Worm (Caenorhabditis elegans) whole organism, young adult: ENCODE measurements around the gene sup-12.

Source experiments
- B0336.3 ChIP-seq: fragments of 200-800 bp; sonication (Bioruptor generic); IDR thresholded peaks from 2 replicates; pipeline ENCODE4 v1.3.6; 2022; ENCODE audit warnings: missing genetic modification characterization, missing compliant biosample characterization
- C06A6.2 ChIP-seq: fragments of 200-800 bp; sonication (Bioruptor generic); conservative IDR thresholded peaks from 2 replicates; pipeline ENCODE4 v1.3.6; 2022; ENCODE audit warnings: missing genetic modification characterization, missing compliant biosample characterization
- F33H1.4 ChIP-seq: fragments of 200-800 bp; sonication (Bioruptor generic); IDR thresholded peaks from 2 replicates; pipeline ENCODE4 v1.3.6; 2022; ENCODE audit warnings: missing genetic modification reagents, missing genetic modification characterization, missing compliant biosample characterization
- F37B4.10 ChIP-seq: fragments of 200-800 bp; sonication (Bioruptor generic); IDR thresholded peaks from 2 replicates; pipeline ENCODE4 v1.3.6; 2022; ENCODE audit warnings: missing genetic modification characterization, missing compliant biosample characterization
- T26A5.8 ChIP-seq: sonication (generic microtip); optimal IDR thresholded peaks from 2 replicates; lab custom pipeline; 2016; ENCODE audit warnings: missing genetic modification characterization, missing compliant biosample characterization
- Y67H2A.10 ChIP-seq: fragments of 200-800 bp; sonication (Bioruptor generic); conservative IDR thresholded peaks from 2 replicates; pipeline ENCODE4 v1.3.6; 2022; ENCODE audit warnings: missing genetic modification reagents, missing genetic modification characterization, missing compliant biosample characterization
- aptf-2 ChIP-seq: fragments of 200-800 bp; sonication (Bioruptor generic); conservative IDR thresholded peaks from 2 replicates; pipeline ENCODE4 v1.3.6; 2022; ENCODE audit warnings: missing genetic modification reagents, missing genetic modification characterization, missing compliant biosample characterization
- athp-1 ChIP-seq: sonication (generic microtip); optimal IDR thresholded peaks from 2 replicates; lab custom pipeline; 2017; ENCODE audit warnings: mild to moderate bottlenecking, missing genetic modification characterization, missing compliant biosample characterization
- attf-5 ChIP-seq: fragments of 200-800 bp; sonication (Bioruptor generic); optimal IDR thresholded peaks from 2 replicates; lab custom pipeline; 2018; ENCODE audit warnings: mild to moderate bottlenecking, missing genetic modification characterization, missing compliant biosample characterization
- ceh-100 ChIP-seq: fragments of 200-800 bp; sonication (Bioruptor generic); IDR thresholded peaks from 2 replicates; pipeline ENCODE4 v1.3.6; 2022; ENCODE audit warnings: missing genetic modification reagents, missing genetic modification characterization, missing compliant biosample characterization
- dpff-1 ChIP-seq: sonication (generic microtip); optimal IDR thresholded peaks from 2 replicates; lab custom pipeline; 2017; ENCODE audit warnings: mild to moderate bottlenecking, missing genetic modification characterization, missing compliant biosample characterization
- efl-1 ChIP-seq: fragments of 150-350 bp; optimal IDR thresholded peaks from 2 replicates; lab custom pipeline; 2014; ENCODE audit warnings: missing biosample characterization, missing genetic modification reagents, missing genetic modification characterization
- egrh-3 ChIP-seq: fragments of 200-800 bp; sonication (Bioruptor generic); IDR thresholded peaks from 2 replicates; pipeline ENCODE4 v1.3.6; 2022; ENCODE audit warnings: missing genetic modification reagents, missing genetic modification characterization, missing compliant biosample characterization
- fkh-3 ChIP-seq: sonication (generic microtip); optimal IDR thresholded peaks from 2 replicates; lab custom pipeline; 2016; ENCODE audit warnings: mild to moderate bottlenecking, missing genetic modification characterization, missing compliant biosample characterization
- hrde-1 ChIP-seq: sonication (generic microtip); optimal IDR thresholded peaks from 2 replicates; lab custom pipeline; 2016; ENCODE audit warnings: missing genetic modification characterization, mild to moderate bottlenecking, missing compliant biosample characterization, moderate library complexity, missing genotype, missing genetic modification reagents, borderline replicate concordance
- lir-1 ChIP-seq: fragments of 200-800 bp; sonication (Bioruptor generic); conservative IDR thresholded peaks from 2 replicates; pipeline ENCODE4 v1.3.6; 2022; ENCODE audit warnings: missing genetic modification reagents, missing genetic modification characterization, missing compliant biosample characterization
- lsy-27 ChIP-seq: sonication (generic microtip); optimal IDR thresholded peaks from 2 replicates; lab custom pipeline; 2017; ENCODE audit warnings: missing genetic modification characterization, mild to moderate bottlenecking, missing compliant biosample characterization, antibody characterized with exemption, missing genotype, borderline replicate concordance; ENCODE audit not compliant: insufficient read depth
- madf-10 ChIP-seq: sonication (generic microtip); optimal IDR thresholded peaks from 2 replicates; lab custom pipeline; 2016; ENCODE audit warnings: mild to moderate bottlenecking, missing genetic modification characterization, missing compliant biosample characterization
- mcd-1 ChIP-seq: fragments of 200-800 bp; sonication (Bioruptor generic); IDR thresholded peaks from 2 replicates; pipeline ENCODE4 v1.3.6; 2022; ENCODE audit warnings: missing genetic modification reagents, missing genetic modification characterization, missing compliant biosample characterization
- mxl-1 ChIP-seq: sonication (generic microtip); optimal IDR thresholded peaks from 2 replicates; lab custom pipeline; 2016; ENCODE audit warnings: missing genetic modification characterization, missing compliant biosample characterization
- nfya-1 ChIP-seq: sonication (generic microtip); optimal IDR thresholded peaks from 2 replicates; lab custom pipeline; 2017; ENCODE audit warnings: antibody characterized with exemption, missing compliant biosample characterization, missing genetic modification characterization, borderline replicate concordance; ENCODE audit not compliant: insufficient read depth
- pbrm-1 ChIP-seq: fragments of 200-800 bp; sonication (Bioruptor generic); IDR thresholded peaks from 2 replicates; pipeline ENCODE4 v1.3.6; 2022; ENCODE audit warnings: missing genetic modification reagents, missing genetic modification characterization, missing compliant biosample characterization
- pha-4 ChIP-seq: fragments of 150-350 bp; sonication (generic microtip); optimal IDR thresholded peaks from 2 replicates; lab custom pipeline; 2014; ENCODE audit warnings: missing biosample characterization, missing genetic modification reagents, missing genetic modification characterization
- rcor-1 ChIP-seq: fragments of 200-800 bp; sonication (Bioruptor generic); IDR thresholded peaks from 2 replicates; pipeline ENCODE4 v1.3.6; 2022; ENCODE audit warnings: missing genetic modification reagents, missing genetic modification characterization, missing compliant biosample characterization
- rec-8 ChIP-seq, 2 experiments: sonication (generic microtip); optimal IDR thresholded peaks; 2 replicates each; lab custom pipeline; 2016; ENCODE audit warnings: mild to moderate bottlenecking in 2 of 2, missing genetic modification characterization in 2 of 2, missing genetic modification reagents in 2 of 2, missing genotype in 2 of 2, missing biosample characterization in 1 of 2, missing compliant biosample characterization in 1 of 2, moderate library complexity in 1 of 2
- snpc-3.4 ChIP-seq: sonication (generic microtip); optimal IDR thresholded peaks from 2 replicates; lab custom pipeline; 2017; ENCODE audit warnings: missing genetic modification characterization, mild to moderate bottlenecking, missing compliant biosample characterization, antibody characterized with exemption, moderate library complexity, missing genotype, missing genetic modification reagents
- unc-130 ChIP-seq: sonication (generic microtip); optimal IDR thresholded peaks from 2 replicates; lab custom pipeline; 2016; ENCODE audit warnings: missing genetic modification reagents, missing genetic modification characterization, missing compliant biosample characterization
- zfh-2 ChIP-seq: fragments of 200-800 bp; sonication (Bioruptor generic); conservative IDR thresholded peaks from 2 replicates; pipeline ENCODE4 v1.3.6; 2022; ENCODE audit warnings: missing genetic modification reagents, missing genetic modification characterization, missing compliant biosample characterization
- ztf-22 ChIP-seq: fragments of 200-800 bp; sonication (Bioruptor generic); optimal IDR thresholded peaks from 2 replicates; lab custom pipeline; 2018; ENCODE audit warnings: mild to moderate bottlenecking, missing genetic modification characterization, moderate library complexity, missing compliant biosample characterization
- ztf-25 ChIP-seq: fragments of 200-800 bp; sonication (Bioruptor generic); IDR thresholded peaks from 2 replicates; pipeline ENCODE4 v1.3.6; 2022; ENCODE audit warnings: missing genetic modification reagents, missing genetic modification characterization, missing compliant biosample characterization

sup-12 gene

DNA sequence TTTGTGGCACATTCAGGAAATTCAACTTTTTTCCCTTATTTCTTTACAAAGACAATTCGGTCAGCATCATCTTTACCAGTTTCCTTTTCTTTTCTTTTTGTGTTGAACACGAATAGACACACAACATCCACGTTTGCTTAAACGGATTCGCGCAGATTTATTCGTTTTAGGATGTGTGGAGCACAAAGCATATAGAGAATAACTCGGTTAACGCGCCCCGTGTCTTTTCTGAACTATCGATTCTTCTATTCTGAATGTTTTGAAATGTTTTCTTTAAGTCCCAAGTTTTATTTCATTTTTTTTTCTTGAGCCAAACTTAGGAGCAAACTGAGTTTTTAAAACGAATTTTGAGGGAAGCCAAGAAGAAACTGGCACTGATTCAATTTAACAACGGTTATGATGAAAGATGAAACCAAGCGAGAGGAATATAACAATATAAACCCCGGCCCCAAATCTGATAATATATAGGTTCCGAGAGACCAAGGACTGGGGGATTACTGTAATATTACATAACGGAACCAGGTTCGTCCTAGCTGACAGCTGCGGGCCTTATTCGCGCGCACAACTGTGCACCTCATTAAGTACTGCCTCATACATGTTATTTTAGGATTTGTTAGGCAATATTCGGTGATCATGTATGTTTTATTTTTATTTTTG lies 32.7 kb upstream of the sup-12 start:
- no peak for TF ChIP-seq lsy-27 (tag; lab: Kevin White, UChicago)
- TF ChIP-seq pbrm-1 (GFP tag; lab: Robert Waterston, UW) = no peak
- TF ChIP-seq rec-8 (tag; optimal IDR thresholded peaks at IDR 0.05; lab: Kevin White, UChicago) = no peak
- no peak for TF ChIP-seq aptf-2 (GFP tag; lab: Robert Waterston, UW)

ce11 chrX:3873445-3873844 lies 30.9 kb upstream of the sup-12 start, which contains the start of gene lim-4:
Gene lim-4 (minus strand): TSS chrX:3873545.
- TF ChIP-seq mxl-1 (tag; lab: Kevin White, UChicago) (no peak), fkh-3 (tag; lab: Kevin White, UChicago) (no peak), dpff-1 (tag; lab: Kevin White, UChicago) (no peak), pha-4 (tag; lab: Kevin White, UChicago) (no peak)

- TF ChIP-seq Y67H2A.10 (GFP tag; lab: Robert Waterston, UW) = no peak
These were observed 28.7 kb upstream of the sup-12 start for ce11 chrX:3875714-3876113.

- no peak for TF ChIP-seq ztf-22
- no peak for TF ChIP-seq B0336.3 (GFP tag; lab: Robert Waterston, UW)
- no peak for TF ChIP-seq nfya-1
- no peak for TF ChIP-seq athp-1
- TF ChIP-seq F37B4.10 = no peak
- no peak for TF ChIP-seq hrde-1 (tag; lab: Kevin White, UChicago)
- TF ChIP-seq ztf-25 = no peak
- no peak for TF ChIP-seq T26A5.8 (tag; lab: Kevin White, UChicago)
- TF ChIP-seq F33H1.4 (GFP tag; lab: Robert Waterston, UW) = no peak
- no peak for TF ChIP-seq unc-130
- no peak for TF ChIP-seq efl-1
- TF ChIP-seq attf-5 (GFP tag; lab: Kevin White, UChicago) = no peak
- TF ChIP-seq aptf-2 (GFP tag; lab: Robert Waterston, UW) = no peak
- no peak for TF ChIP-seq fkh-3 (tag; lab: Kevin White, UChicago)
- TF ChIP-seq ceh-100 (GFP tag; lab: Robert Waterston, UW) = no peak
- TF ChIP-seq madf-10 (tag; lab: Kevin White, UChicago) = no peak
- TF ChIP-seq mcd-1 = no peak
- TF ChIP-seq rcor-1 (GFP tag; lab: Robert Waterston, UW) = no peak
- TF ChIP-seq C06A6.2 = no peak
These were observed 26.2 kb upstream of the sup-12 start, which contains the start of gene F47F2.1 for ce11 chrX:3878233-3878632. Gene F47F2.1 (plus strand): TSS chrX:3878533.

DNA sequence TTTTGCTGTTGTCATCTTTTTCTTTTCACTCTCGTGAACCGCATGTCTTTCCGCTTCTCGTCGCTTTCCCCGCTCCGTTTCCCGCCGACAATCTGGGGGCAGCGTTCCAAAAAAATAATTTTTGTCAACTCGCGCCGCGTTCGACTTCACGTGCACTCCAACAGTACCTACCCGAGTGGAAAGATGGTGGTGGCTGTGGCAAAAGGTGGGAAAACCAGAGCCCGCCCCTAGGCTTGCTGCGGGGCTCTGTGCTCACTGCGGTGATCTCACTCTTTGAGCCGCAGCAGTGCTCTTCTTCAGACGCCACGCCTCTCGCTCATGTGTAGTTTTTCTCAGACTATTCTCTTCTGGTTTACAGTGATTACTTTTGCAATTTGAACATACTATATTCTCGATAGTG lies 16.8 kb upstream of the sup-12 start:
- TF ChIP-seq zfh-2 (GFP tag; lab: Robert Waterston, UW) (peak; percentile 87), egrh-3 (GFP tag; lab: Robert Waterston, UW) (peak; percentile 50; the same call in 1 of the 2 replicates), lir-1 (GFP tag; lab: Robert Waterston, UW) (0 out of 2 replicates have a peak, but pooled peaks have one; percentile 35), snpc-3.4 (no peak)
